Fruit fly (Drosophila melanogaster): Measurements from ENCODE around the gene CG46281.
A peak's percentile ranks its signal among the peaks of the same experiment; 100 is the strongest.

Gene CG46281

DNA sequence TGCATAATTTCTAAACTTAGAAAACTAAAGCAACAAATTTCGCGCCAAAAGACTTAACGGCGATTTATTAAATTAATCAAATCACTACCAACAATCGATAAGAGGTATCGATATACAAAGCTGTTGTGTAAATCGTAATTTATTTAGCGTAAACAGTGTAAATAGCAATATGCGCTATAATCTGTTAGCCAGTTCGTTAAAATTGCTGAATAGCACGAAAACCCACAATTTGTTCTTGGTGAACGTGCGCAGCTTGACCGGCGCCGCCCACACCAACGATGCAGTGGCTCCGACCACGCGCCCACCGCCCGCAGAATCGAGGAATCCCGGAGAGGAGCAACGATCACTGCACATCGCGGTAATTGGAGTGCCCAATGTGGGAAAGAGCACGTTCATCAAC lies 34.6 kb downstream of the CG46281 start, which contains the start of gene CG7488 (continued):
- TF ChIP-seq Dll (GFP tag; IDR thresholded peaks at IDR 0.05; ENCODE audit: partially characterized antibody) (peak; percentile 92), CG15073 (GFP tag; optimal IDR thresholded peaks at IDR 0.05) (no peak), hb (GFP tag; IDR thresholded peaks at IDR 0.05; ENCODE audit: partially characterized antibody) (peak; percentile 75; the same call in 1 of the 3 replicates), Gsc (GFP tag; IDR thresholded peaks at IDR 0.05) (no peak), kni (GFP tag; optimal IDR thresholded peaks at IDR 0.05) (no peak), CG13287 (GFP tag; IDR thresholded peaks at IDR 0.05; ENCODE audit: partially characterized antibody) (peak; percentile 92), CG10979 (tag; optimal IDR thresholded peaks at IDR 0.05) (no peak), Mes4 (GFP tag; optimal IDR thresholded peaks at IDR 0.05) (no peak), chm (GFP tag; IDR thresholded peaks at IDR 0.05) (no peak), CG3847 (GFP tag; IDR thresholded peaks at IDR 0.05) (no peak), CG1233 (GFP tag; optimal IDR thresholded peaks at IDR 0.05) (no peak), CG6683 (GFP tag; optimal IDR thresholded peaks at IDR 0.05) (no peak), otp (GFP tag; IDR thresholded peaks at IDR 0.05) (no peak), CG11085 (GFP tag; IDR thresholded peaks at IDR 0.05) (no peak), CG2875 (GFP tag; optimal IDR thresholded peaks at IDR 0.05) (no peak), Med (GFP tag) (peak; percentile 57), sens-2 (GFP tag; IDR thresholded peaks at IDR 0.05) (no peak), Hmr (GFP tag; optimal IDR thresholded peaks at IDR 0.05) (no peak), D (optimal IDR thresholded peaks at IDR 0.05) (no peak), D (GFP tag; optimal IDR thresholded peaks at IDR 0.05) (no peak), sd (tag; optimal IDR thresholded peaks at IDR 0.05) (no peak), crp (GFP tag; optimal IDR thresholded peaks at IDR 0.05) (no peak), Max (GFP tag; optimal IDR thresholded peaks at IDR 0.05) (no peak), CG34376 (GFP tag; optimal IDR thresholded peaks at IDR 0.05) (no peak), cas (GFP tag; IDR thresholded peaks at IDR 0.05) (no peak), disco-r (GFP tag; optimal IDR thresholded peaks at IDR 0.05) (no peak), corto (GFP tag; optimal IDR thresholded peaks at IDR 0.05) (no peak), mirr (GFP tag; optimal IDR thresholded peaks at IDR 0.05) (no peak), Elba2 (GFP tag; optimal IDR thresholded peaks at IDR 0.05) (no peak), pzg (GFP tag; optimal IDR thresholded peaks at IDR 0.05) (peak; percentile 48), Poxn (GFP tag; IDR thresholded peaks at IDR 0.05) (no peak), CG34422 (GFP tag; IDR thresholded peaks at IDR 0.05) (no peak; the same call in 2 of the 3 replicates), CG4707 (GFP tag; optimal IDR thresholded peaks at IDR 0.05) (no peak), wdn (GFP tag; IDR thresholded peaks at IDR 0.05) (no peak), CG4730 (GFP tag; IDR thresholded peaks at IDR 0.05) (no peak), CG10431 (GFP tag; optimal IDR thresholded peaks at IDR 0.05) (no peak), Scr (GFP tag; IDR thresholded peaks at IDR 0.05; ENCODE audit: partially characterized antibody) (peak; percentile 80), Oli (tag; optimal IDR thresholded peaks at IDR 0.05) (no peak), CG34224 (GFP tag; IDR thresholded peaks at IDR 0.05; ENCODE audit: partially characterized antibody) (peak; percentile 97), gro (GFP tag; optimal IDR thresholded peaks at IDR 0.05) (no peak), CTCF (GFP tag; optimal IDR thresholded peaks at IDR 0.05) (no peak), CG3065 (GFP tag; optimal IDR thresholded peaks at IDR 0.05) (no peak), CG7928 (GFP tag; optimal IDR thresholded peaks at IDR 0.05) (no peak), gcm2 (GFP tag; optimal IDR thresholded peaks at IDR 0.05) (no peak), Dek (tag; optimal IDR thresholded peaks at IDR 0.05) (no peak), cwo (GFP tag; optimal IDR thresholded peaks at IDR 0.05) (no peak), mam (GFP tag; optimal IDR thresholded peaks at IDR 0.05) (no peak), ac (GFP tag; optimal IDR thresholded peaks at IDR 0.05) (no peak), CG9932 (GFP tag; IDR thresholded peaks at IDR 0.05) (no peak), fd102C (GFP tag; optimal IDR thresholded peaks at IDR 0.05) (no peak), Nf-YC (tag; optimal IDR thresholded peaks at IDR 0.05) (no peak)

Data from whole organism, embryonic.